Worm (Caenorhabditis elegans): ENCODE data around the gene crn-4.

The crn-4 gene

ce11 chrX:2287977-2288387 lies 30.1 kb upstream of the crn-4 start (continued):
- TF ChIP-seq ztf-7 (tag; optimal IDR thresholded peaks at IDR 0.05): no peak
- peak in 1 of 2 experiments; percentile 53 for TF ChIP-seq hif-1 (tag; optimal IDR thresholded peaks at IDR 0.05)
- TF ChIP-seq ceh-32 (tag; optimal IDR thresholded peaks at IDR 0.05; ENCODE audit: poor library complexity): no peak
- no peak for TF ChIP-seq vab-7 (GFP tag; IDR thresholded peaks at IDR 0.05)
- no peak for TF ChIP-seq tag-97 (GFP tag; IDR thresholded peaks at IDR 0.05)
- no peak for TF ChIP-seq Y5F2A.4 (GFP tag; optimal IDR thresholded peaks at IDR 0.05)
- TF ChIP-seq set-16 (GFP tag; IDR thresholded peaks at IDR 0.05): no peak
- peak; percentile 54 for TF ChIP-seq hlh-30 (tag; optimal IDR thresholded peaks at IDR 0.05; ENCODE audit: insufficient read depth)
- no peak for TF ChIP-seq Y48G9A.11 (GFP tag; IDR thresholded peaks at IDR 0.05)
- no peak for TF ChIP-seq tra-1 (GFP tag; IDR thresholded peaks at IDR 0.05)
- TF ChIP-seq ctbp-1 (GFP tag; IDR thresholded peaks at IDR 0.05): no peak
- TF ChIP-seq hmg-1.1 (GFP tag; IDR thresholded peaks at IDR 0.05): peak; percentile 58; the same call in 1 of the 2 replicates
- no peak for TF ChIP-seq R02D3.7 (tag; optimal IDR thresholded peaks at IDR 0.05)
- TF ChIP-seq ceh-28 (tag; optimal IDR thresholded peaks at IDR 0.05): no peak
- TF ChIP-seq nhr-48 (tag; optimal IDR thresholded peaks at IDR 0.05): no peak
- TF ChIP-seq lin-15B (tag; optimal IDR thresholded peaks at IDR 0.05): no peak
- no peak for TF ChIP-seq Y105C5A.15 (GFP tag; IDR thresholded peaks at IDR 0.05)
- no peak for TF ChIP-seq ceh-62 (tag; optimal IDR thresholded peaks at IDR 0.05)
- 0 out of 2 replicates have a peak, but pooled peaks have one; percentile 25 for TF ChIP-seq dmd-9 (GFP tag; IDR thresholded peaks at IDR 0.05)
- TF ChIP-seq mep-1 (tag; optimal IDR thresholded peaks at IDR 0.05): peak; percentile 41
- no peak for TF ChIP-seq ceh-44 (GFP tag; IDR thresholded peaks at IDR 0.05)
- TF ChIP-seq fkh-10 (GFP tag; optimal IDR thresholded peaks at IDR 0.05): no peak
- TF ChIP-seq F10B5.3 (tag; optimal IDR thresholded peaks at IDR 0.05): no peak
- TF ChIP-seq spr-1 (tag; optimal IDR thresholded peaks at IDR 0.05): no peak
- peak; percentile 25 for TF ChIP-seq nhr-6 (tag; optimal IDR thresholded peaks at IDR 0.05)
- TF ChIP-seq unc-39 (tag; optimal IDR thresholded peaks at IDR 0.05): no peak
- no peak for TF ChIP-seq aha-1 (tag)
- no peak for TF ChIP-seq zag-1 (tag; optimal IDR thresholded peaks at IDR 0.05)
- TF ChIP-seq nhr-42 (GFP tag; IDR thresholded peaks at IDR 0.05): no peak
- peak in 1 of 2 experiments; percentile 88 for TF ChIP-seq unc-62 (GFP tag; optimal IDR thresholded peaks at IDR 0.05 in 1 of 2)
- TF ChIP-seq unc-62 (tag; optimal IDR thresholded peaks at IDR 0.05): no peak
- 0 out of 2 replicates have a peak, but pooled peaks have one; percentile 25 for TF ChIP-seq ZK337.2 (GFP tag; IDR thresholded peaks at IDR 0.05)
- no peak for TF ChIP-seq egl-43 (GFP tag; IDR thresholded peaks at IDR 0.05)
- TF ChIP-seq mdt-29 (GFP tag; IDR thresholded peaks at IDR 0.05): no peak
- TF ChIP-seq unc-130 (GFP tag; optimal IDR thresholded peaks at IDR 0.05): no peak
- TF ChIP-seq ama-1 (optimal IDR thresholded peaks at IDR 0.05): no peak
- no peak for TF ChIP-seq snpc-4 (tag; optimal IDR thresholded peaks at IDR 0.05)
- TF ChIP-seq ZK546.5 (tag; optimal IDR thresholded peaks at IDR 0.05): no peak
- TF ChIP-seq T20F7.1 (GFP tag; optimal IDR thresholded peaks at IDR 0.05): no peak
- no peak for TF ChIP-seq dpl-1 (GFP tag; optimal IDR thresholded peaks at IDR 0.05)
- no peak for TF ChIP-seq lin-38 (GFP tag; IDR thresholded peaks at IDR 0.05)
- TF ChIP-seq jun-1 (tag; optimal IDR thresholded peaks at IDR 0.05): no peak
- no peak for TF ChIP-seq nhr-111 (GFP tag; optimal IDR thresholded peaks at IDR 0.05)
- no peak for TF ChIP-seq lin-39 (tag; optimal IDR thresholded peaks at IDR 0.05)
- peak; percentile 54 for TF ChIP-seq pqm-1 (tag; optimal IDR thresholded peaks at IDR 0.05)
- no peak for TF ChIP-seq madf-9 (GFP tag; conservative IDR thresholded peaks at IDR 0.05)
- no peak for TF ChIP-seq F37D6.2 (tag; optimal IDR thresholded peaks at IDR 0.05)
- no peak for TF ChIP-seq zip-2 (tag; optimal IDR thresholded peaks at IDR 0.05)
- no peak for TF ChIP-seq ceh-20 (GFP tag; IDR thresholded peaks at IDR 0.05)
- no peak for TF ChIP-seq attf-4 (tag; optimal IDR thresholded peaks at IDR 0.05)
- no peak for TF ChIP-seq spr-3 (GFP tag; optimal IDR thresholded peaks at IDR 0.05)
- no peak for TF ChIP-seq lin-13 (GFP tag; optimal IDR thresholded peaks at IDR 0.05)
- TF ChIP-seq F44E2.7 (GFP tag; IDR thresholded peaks at IDR 0.05): no peak
- no peak for TF ChIP-seq nhr-237 (tag; optimal IDR thresholded peaks at IDR 0.05)
